Fruit fly (Drosophila melanogaster): Measurements from ENCODE around the gene CG13887.
A peak's percentile ranks its signal among the peaks of the same experiment; 100 is the strongest.

The CG13887 gene

DNA sequence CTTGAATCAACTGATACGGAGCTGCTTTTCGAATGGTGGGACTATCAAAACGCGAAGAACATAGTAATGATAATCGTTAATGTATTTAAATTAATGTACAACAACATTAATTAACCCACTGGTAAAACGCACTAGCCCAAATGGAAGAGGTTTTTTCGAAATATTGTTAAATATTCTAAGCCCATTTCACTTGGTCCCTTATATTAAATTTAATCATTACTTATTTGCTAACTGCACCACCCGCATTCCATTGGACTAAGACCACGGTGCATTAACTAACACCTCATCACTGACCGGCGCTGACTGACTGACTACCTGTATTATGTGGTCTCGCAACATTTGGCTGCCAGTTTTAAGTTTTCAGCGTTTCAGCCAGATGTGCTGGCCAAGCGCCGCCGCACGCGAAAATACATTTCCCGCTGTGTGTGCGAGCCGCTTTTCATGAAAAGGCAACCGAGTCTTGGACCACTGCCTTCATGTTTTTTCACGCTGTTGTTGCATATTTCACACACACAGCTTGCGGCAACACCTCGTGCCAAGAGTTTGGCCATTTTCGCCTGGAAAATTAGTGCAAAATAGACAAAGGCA is 43.8 kb upstream of the CG13887 start:
- TF ChIP-seq lbe (GFP tag; optimal IDR thresholded peaks at IDR 0.05): no peak
- TF ChIP-seq Myb (GFP tag; optimal IDR thresholded peaks at IDR 0.05): no peak
- TF ChIP-seq CG9932 (GFP tag; IDR thresholded peaks at IDR 0.05): no peak
- no peak for TF ChIP-seq Opbp (GFP tag; IDR thresholded peaks at IDR 0.05; ENCODE audit: partially characterized antibody)
- no peak for TF ChIP-seq CG31224 (GFP tag; IDR thresholded peaks at IDR 0.05)
- no peak for TF ChIP-seq Hsf (GFP tag; optimal IDR thresholded peaks at IDR 0.05)
- no peak for TF ChIP-seq Ssrp (tag; optimal IDR thresholded peaks at IDR 0.05)
- TF ChIP-seq nerfin-1 (tag; optimal IDR thresholded peaks at IDR 0.05): no peak
- TF ChIP-seq CG1792 (GFP tag; optimal IDR thresholded peaks at IDR 0.05): no peak
- TF ChIP-seq tgo (GFP tag; IDR thresholded peaks at IDR 0.05): no peak
- 0 out of 2 replicates have a peak, but pooled peaks have one; percentile 10 for TF ChIP-seq Ptx1 (GFP tag; IDR thresholded peaks at IDR 0.05)
- TF ChIP-seq gt (GFP tag; IDR thresholded peaks at IDR 0.05): no peak
- peak; percentile 13 for TF ChIP-seq Ets65A (GFP tag)
- peak; percentile 20 for TF ChIP-seq phol (tag; optimal IDR thresholded peaks at IDR 0.05)
- TF ChIP-seq Lpt (GFP tag; optimal IDR thresholded peaks at IDR 0.05): no peak
- 0 out of 2 replicates have a peak, but pooled peaks have one; percentile 15 for TF ChIP-seq CG6689 (GFP tag; IDR thresholded peaks at IDR 0.05)
- no peak for TF ChIP-seq CG10209 (GFP tag; optimal IDR thresholded peaks at IDR 0.05)
- TF ChIP-seq zen2 (GFP tag; IDR thresholded peaks at IDR 0.05; ENCODE audit: partially characterized antibody): no peak
- TF ChIP-seq lmd (GFP tag; IDR thresholded peaks at IDR 0.05): no peak
- TF ChIP-seq CG18764 (GFP tag; optimal IDR thresholded peaks at IDR 0.05): no peak
- TF ChIP-seq CG13296 (GFP tag; optimal IDR thresholded peaks at IDR 0.05): no peak
- no peak for TF ChIP-seq Abd-B (GFP tag; optimal IDR thresholded peaks at IDR 0.05)
- no peak for TF ChIP-seq al (GFP tag; IDR thresholded peaks at IDR 0.05)
- no peak for TF ChIP-seq CG11456 (GFP tag; IDR thresholded peaks at IDR 0.05)
- no peak for TF ChIP-seq odd (GFP tag; optimal IDR thresholded peaks at IDR 0.05)
- no peak for TF ChIP-seq CG6683 (GFP tag; optimal IDR thresholded peaks at IDR 0.05)
- TF ChIP-seq rib (GFP tag; IDR thresholded peaks at IDR 0.05): no peak
- no peak for TF ChIP-seq prd (optimal IDR thresholded peaks at IDR 0.05)
- peak; percentile 8; the same call in 1 of the 3 replicates for TF ChIP-seq prd (GFP tag; IDR thresholded peaks at IDR 0.05)
- TF ChIP-seq ssp (GFP tag; IDR thresholded peaks at IDR 0.05): no peak
- TF ChIP-seq CG12391 (tag; optimal IDR thresholded peaks at IDR 0.05): peak; percentile 2
- no peak for TF ChIP-seq kay (GFP tag; optimal IDR thresholded peaks at IDR 0.05)
- no peak for TF ChIP-seq CG18599 (GFP tag; optimal IDR thresholded peaks at IDR 0.05)
- no peak for TF ChIP-seq kni (GFP tag; optimal IDR thresholded peaks at IDR 0.05)
- no peak for TF ChIP-seq CG30403 (GFP tag; optimal IDR thresholded peaks at IDR 0.05)
- TF ChIP-seq grau (tag; optimal IDR thresholded peaks at IDR 0.05): no peak
- TF ChIP-seq gce (GFP tag; IDR thresholded peaks at IDR 0.05): no peak
- TF ChIP-seq Sox102F (GFP tag; optimal IDR thresholded peaks at IDR 0.05): peak; percentile 16
- TF ChIP-seq ci (GFP tag; IDR thresholded peaks at IDR 0.05): peak; percentile 46; the same call in 1 of the 3 replicates
- no peak for TF ChIP-seq CG11093 (GFP tag; IDR thresholded peaks at IDR 0.05)
- no peak for TF ChIP-seq CG9817 (tag; optimal IDR thresholded peaks at IDR 0.05)
- no peak for TF ChIP-seq CG6272 (GFP tag; IDR thresholded peaks at IDR 0.05)
- no peak for TF ChIP-seq CG10267 (tag; optimal IDR thresholded peaks at IDR 0.05)
- no peak for TF ChIP-seq tx (GFP tag; optimal IDR thresholded peaks at IDR 0.05)
- TF ChIP-seq croc (GFP tag; conservative IDR thresholded peaks at IDR 0.05): no peak
- peak; percentile 23 for TF ChIP-seq CG15269 (tag; optimal IDR thresholded peaks at IDR 0.05)
- TF ChIP-seq Sox100B (GFP tag; optimal IDR thresholded peaks at IDR 0.05): peak; percentile 0
- no peak for TF ChIP-seq Doc2 (GFP tag; IDR thresholded peaks at IDR 0.05)
- no peak for TF ChIP-seq onecut (GFP tag; IDR thresholded peaks at IDR 0.05)
- no peak for TF ChIP-seq CG18476 (GFP tag; optimal IDR thresholded peaks at IDR 0.05)
- TF ChIP-seq Doc3 (GFP tag; IDR thresholded peaks at IDR 0.05; ENCODE audit: partially characterized antibody): no peak
